Fruit fly (Drosophila melanogaster) whole organism, prepupa: ENCODE measurements around the gene Xrcc2.
A peak's percentile ranks its signal among the peaks of the same experiment; 100 is the strongest.

Experiments used
- Blimp-1 ChIP-seq: fragments of 200-800 bp; sonication (Bioruptor generic); optimal IDR thresholded peaks from 3 replicates; lab custom pipeline; 2017; ENCODE audit warnings: missing biosample characterization, missing genetic modification characterization, mild to moderate bottlenecking, moderate library complexity, missing genetic modification reagents
- CG10669 ChIP-seq: fragments of 200-800 bp; sonication (Bioruptor generic); optimal IDR thresholded peaks from 3 replicates; lab custom pipeline; 2018; ENCODE audit warnings: missing biosample characterization, mild to moderate bottlenecking, missing genetic modification characterization, moderate library complexity
- CG11294 ChIP-seq: fragments of 200-800 bp; sonication (Bioruptor generic); IDR thresholded peaks from 2 replicates; pipeline ENCODE4 v1.3.6; 2022; ENCODE audit warnings: missing biosample characterization, missing genetic modification characterization
- CG11902 ChIP-seq: fragments of 200-800 bp; sonication (Bioruptor generic); optimal IDR thresholded peaks from 3 replicates; lab custom pipeline; 2016; ENCODE audit warnings: missing biosample characterization, missing genetic modification characterization
- CG15336 ChIP-seq: fragments of 200-800 bp; sonication (Bioruptor generic); IDR thresholded peaks from 2 replicates; pipeline ENCODE4 v1.3.6; 2022; ENCODE audit warnings: missing biosample characterization, missing genetic modification characterization
- CG1621 ChIP-seq: fragments of 200-800 bp; sonication (Bioruptor generic); optimal IDR thresholded peaks from 3 replicates; lab custom pipeline; 2018; ENCODE audit warnings: missing biosample characterization, mild to moderate bottlenecking, missing genetic modification characterization
- CG3032 ChIP-seq: fragments of 200-800 bp; optimal IDR thresholded peaks from 2 replicates; lab custom pipeline; 2019; ENCODE audit warnings: missing biosample characterization, mild to moderate bottlenecking, missing genetic modification characterization, moderate library complexity
- CG34406 ChIP-seq: fragments of 200-800 bp; sonication (Bioruptor generic); optimal IDR thresholded peaks from 3 replicates; lab custom pipeline; 2016; ENCODE audit warnings: missing biosample characterization, missing genetic modification characterization
- CG3919 ChIP-seq: fragments of 200-800 bp; sonication (Bioruptor generic); optimal IDR thresholded peaks from 3 replicates; lab custom pipeline; 2016; ENCODE audit warnings: missing biosample characterization, missing genetic modification characterization
- CG6163 ChIP-seq: fragments of 200-800 bp; sonication (Bioruptor generic); IDR thresholded peaks from 3 replicates; pipeline ENCODE4 v1.3.6; 2022; ENCODE audit warnings: missing biosample characterization, missing genetic modification characterization
- CG6276 ChIP-seq: fragments of 200-800 bp; sonication (Bioruptor generic); optimal IDR thresholded peaks from 2 replicates; lab custom pipeline; 2017; ENCODE audit warnings: missing biosample characterization, mild to moderate bottlenecking, missing genetic modification characterization
- CG6808 ChIP-seq: fragments of 200-800 bp; sonication (Bioruptor generic); optimal IDR thresholded peaks from 3 replicates; lab custom pipeline; 2017; ENCODE audit warnings: missing biosample characterization, missing genetic modification characterization, mild to moderate bottlenecking, moderate library complexity, missing genetic modification reagents
- CG6854 ChIP-seq: fragments of 200-800 bp; sonication (Bioruptor generic); optimal IDR thresholded peaks from 2 replicates; lab custom pipeline; 2017; ENCODE audit warnings: missing biosample characterization, mild to moderate bottlenecking, missing genetic modification characterization
- CG8119 ChIP-seq: fragments of 200-800 bp; sonication (Bioruptor generic); IDR thresholded peaks from 3 replicates; pipeline ENCODE4 v1.3.6; 2022; ENCODE audit warnings: missing biosample characterization, missing genetic modification characterization
- CG8319 ChIP-seq: fragments of 200-800 bp; sonication (Bioruptor generic); optimal IDR thresholded peaks from 3 replicates; lab custom pipeline; 2016; ENCODE audit warnings: missing biosample characterization, missing genetic modification characterization
- CG9139 ChIP-seq: fragments of 200-800 bp; sonication (Bioruptor generic); optimal IDR thresholded peaks from 3 replicates; lab custom pipeline; 2017; ENCODE audit warnings: missing biosample characterization, mild to moderate bottlenecking, missing genetic modification characterization
- Eip78C ChIP-seq: fragments of 200-800 bp; sonication (Bioruptor generic); peaks from one replicate; lab custom pipeline; 2016; ENCODE audit warnings: missing biosample characterization, missing genetic modification characterization
- Eip93F ChIP-seq: fragments of 200-800 bp; sonication (Bioruptor generic); optimal IDR thresholded peaks from 2 replicates; lab custom pipeline; 2016; ENCODE audit warnings: missing biosample characterization, mild to moderate bottlenecking, missing genetic modification characterization
- Ets21C ChIP-seq: fragments of 200-800 bp; sonication (Bioruptor generic); optimal IDR thresholded peaks from 3 replicates; lab custom pipeline; 2016; ENCODE audit warnings: missing biosample characterization, missing genetic modification characterization
- Hr38 ChIP-seq: sonication (Bioruptor generic); optimal IDR thresholded peaks from 2 replicates; lab custom pipeline; 2016; ENCODE audit warnings: missing biosample characterization, missing genetic modification characterization
- Hr39 ChIP-seq: fragments of 200-800 bp; sonication (Bioruptor generic); optimal IDR thresholded peaks from 2 replicates; lab custom pipeline; 2016; ENCODE audit warnings: missing biosample characterization, missing genetic modification characterization
- Hr4 ChIP-seq: fragments of 200-800 bp; sonication (Bioruptor generic); optimal IDR thresholded peaks from 3 replicates; lab custom pipeline; 2016; ENCODE audit warnings: missing biosample characterization, missing genetic modification characterization
- Lpt ChIP-seq: fragments of 200-800 bp; sonication (Bioruptor generic); optimal IDR thresholded peaks from 3 replicates; lab custom pipeline; 2016; ENCODE audit warnings: missing biosample characterization, missing genetic modification characterization
- Met ChIP-seq: fragments of 200-800 bp; sonication (Bioruptor generic); optimal IDR thresholded peaks from 3 replicates; lab custom pipeline; 2016; ENCODE audit warnings: missing biosample characterization, missing genetic modification characterization
- OdsH ChIP-seq: fragments of 200-800 bp; sonication (Bioruptor generic); optimal IDR thresholded peaks from 3 replicates; lab custom pipeline; 2016; ENCODE audit warnings: missing biosample characterization, missing genetic modification characterization
- Smox ChIP-seq: fragments of 200-800 bp; sonication (Bioruptor generic); optimal IDR thresholded peaks from 3 replicates; lab custom pipeline; 2016; ENCODE audit warnings: missing biosample characterization, missing genetic modification characterization
- Sox14 ChIP-seq: fragments of 200-800 bp; sonication (Bioruptor generic); optimal IDR thresholded peaks from 3 replicates; lab custom pipeline; 2016; ENCODE audit warnings: missing biosample characterization, missing genetic modification characterization
- acj6 ChIP-seq: fragments of 200-800 bp; sonication (Bioruptor generic); optimal IDR thresholded peaks from 3 replicates; lab custom pipeline; 2016; ENCODE audit warnings: missing biosample characterization, missing genetic modification characterization
- dsx ChIP-seq: fragments of 200-800 bp; optimal IDR thresholded peaks from 3 replicates; lab custom pipeline; 2019; ENCODE audit warnings: missing biosample characterization, mild to moderate bottlenecking, missing genetic modification characterization, moderate library complexity; ENCODE audit not compliant: poor library complexity, severe bottlenecking
- esn ChIP-seq: fragments of 200-800 bp; sonication (Bioruptor generic); optimal IDR thresholded peaks from 2 replicates; lab custom pipeline; 2016; ENCODE audit warnings: missing biosample characterization, mild to moderate bottlenecking, missing genetic modification characterization, moderate library complexity
- fd59A ChIP-seq: fragments of 200-800 bp; sonication (Bioruptor generic); optimal IDR thresholded peaks from 2 replicates; lab custom pipeline; 2017; ENCODE audit warnings: missing biosample characterization, mild to moderate bottlenecking, missing genetic modification characterization, missing genetic modification reagents
- fd85E ChIP-seq: fragments of 200-800 bp; sonication (Bioruptor generic); optimal IDR thresholded peaks from 3 replicates; lab custom pipeline; 2016; ENCODE audit warnings: missing biosample characterization, missing genetic modification characterization
- fkh ChIP-seq: fragments of 200-800 bp; sonication (Bioruptor generic); optimal IDR thresholded peaks from 3 replicates; lab custom pipeline; 2017; ENCODE audit warnings: missing biosample characterization, mild to moderate bottlenecking, missing genetic modification characterization, moderate library complexity
- lz ChIP-seq: fragments of 200-800 bp; sonication (Bioruptor generic); optimal IDR thresholded peaks from 3 replicates; lab custom pipeline; 2016; ENCODE audit warnings: missing biosample characterization, missing genetic modification characterization
- net ChIP-seq: fragments of 200-800 bp; sonication (Bioruptor generic); optimal IDR thresholded peaks from 3 replicates; lab custom pipeline; 2016; ENCODE audit warnings: missing biosample characterization, missing genetic modification characterization
- pdm3 ChIP-seq: fragments of 200-800 bp; sonication (Bioruptor generic); optimal IDR thresholded peaks from 3 replicates; lab custom pipeline; 2016; ENCODE audit warnings: missing biosample characterization, missing genetic modification characterization
- salr ChIP-seq, 2 experiments: fragments of 200-800 bp; sonication (Bioruptor generic); optimal IDR thresholded peaks; 3 replicates each; lab custom pipeline; 2016 to 2018; ENCODE audit warnings: missing biosample characterization in 2 of 2, missing genetic modification characterization in 2 of 2, mild to moderate bottlenecking in 1 of 2
- spab ChIP-seq: fragments of 200-800 bp; sonication (Bioruptor generic); optimal IDR thresholded peaks from 2 replicates; lab custom pipeline; 2017; ENCODE audit warnings: missing biosample characterization, mild to moderate bottlenecking, missing genetic modification characterization, missing genetic modification reagents
- ss ChIP-seq, 2 experiments: fragments of 200-800 bp; sonication (Bioruptor generic); optimal IDR thresholded peaks; 2 replicates in 1 of 2; 3 replicates in 1 of 2; lab custom pipeline; 2017 to 2018; ENCODE audit warnings: mild to moderate bottlenecking in 2 of 2, missing biosample characterization in 2 of 2, missing genetic modification characterization in 2 of 2, moderate library complexity in 1 of 2
- svp ChIP-seq: fragments of 200-800 bp; sonication (Bioruptor generic); peaks from one replicate; lab custom pipeline; 2016; ENCODE audit warnings: missing biosample characterization, missing genetic modification characterization

Gene Xrcc2

dm6 chrX:18499679-18500187 is at the start of gene Xrcc2, which contains the start of gene Pgant7:
Gene Xrcc2, plus strand, starts transcription at chrX:18500127.
Gene Pgant7, minus strand, starts transcription at chrX:18499986.
- TF ChIP-seq CG10669 (GFP tag; lab: Kevin White, UChicago) = no peak
- no peak for TF ChIP-seq Eip93F (GFP tag; lab: Kevin White, UChicago)
- TF ChIP-seq dsx (GFP tag; lab: Kevin White, UChicago) = peak; percentile 9
- no peak for TF ChIP-seq Blimp-1 (GFP tag; lab: Kevin White, UChicago)
- TF ChIP-seq lz (GFP tag; lab: Kevin White, UChicago) = no peak
- TF ChIP-seq CG9139 = no peak
- no peak for TF ChIP-seq spab (GFP tag; lab: Kevin White, UChicago)
- TF ChIP-seq CG15336 (GFP tag; lab: Robert Waterston, UW) = no peak
- TF ChIP-seq CG8119 (GFP tag; lab: Robert Waterston, UW) = no peak
- no peak for TF ChIP-seq pdm3
- no peak for TF ChIP-seq fd59A
- TF ChIP-seq Met (GFP tag; lab: Kevin White, UChicago) = no peak
- no peak for TF ChIP-seq Lpt (GFP tag; lab: Kevin White, UChicago)
- no peak for TF ChIP-seq CG8319 (GFP tag; lab: Kevin White, UChicago)
- no peak for TF ChIP-seq CG34406 (GFP tag; lab: Kevin White, UChicago)
- no peak for TF ChIP-seq Hr4 (GFP tag; lab: Kevin White, UChicago)
- no peak for TF ChIP-seq CG6163 (GFP tag; lab: Robert Waterston, UW)
- TF ChIP-seq esn (GFP tag; lab: Kevin White, UChicago) = peak; percentile 3
- TF ChIP-seq Ets21C = no peak
- TF ChIP-seq Hr38 (GFP tag; lab: Kevin White, UChicago) = no peak
- peak; percentile 38 for TF ChIP-seq Eip78C (GFP tag; lab: Kevin White, UChicago)
- TF ChIP-seq CG3919 = no peak
- no peak for TF ChIP-seq CG11902 (GFP tag; lab: Kevin White, UChicago)
- TF ChIP-seq ss (GFP tag; optimal IDR thresholded peaks at IDR 0.05; lab: Kevin White, UChicago) = peak in 1 of 2 experiments; percentile 8
- TF ChIP-seq OdsH (GFP tag; lab: Kevin White, UChicago) = no peak
- no peak for TF ChIP-seq fkh (GFP tag; lab: Kevin White, UChicago)
- TF ChIP-seq CG6808 (GFP tag; lab: Kevin White, UChicago) = no peak
- no peak for TF ChIP-seq Hr39 (GFP tag; lab: Kevin White, UChicago)
- no peak for TF ChIP-seq fd85E (GFP tag; lab: Kevin White, UChicago)
- no peak for TF ChIP-seq salr (GFP tag; optimal IDR thresholded peaks at IDR 0.05; lab: Kevin White, UChicago)
- no peak for TF ChIP-seq CG6276 (GFP tag; lab: Kevin White, UChicago)
- no peak for TF ChIP-seq Smox
- no peak for TF ChIP-seq CG6854 (GFP tag; lab: Kevin White, UChicago)
- TF ChIP-seq acj6 (GFP tag; lab: Kevin White, UChicago) = no peak
- no peak for TF ChIP-seq CG1621 (tag; lab: Kevin White, UChicago)
- no peak for TF ChIP-seq CG11294 (GFP tag; lab: Robert Waterston, UW)
- no peak for TF ChIP-seq CG3032
- no peak for TF ChIP-seq net (GFP tag; lab: Kevin White, UChicago)
- peak; percentile 88 for TF ChIP-seq Sox14 (GFP tag; lab: Kevin White, UChicago)

- TF ChIP-seq CG6276 (GFP tag; lab: Kevin White, UChicago) = no peak
- TF ChIP-seq svp (GFP tag; lab: Kevin White, UChicago) = peak; percentile 44
- TF ChIP-seq acj6 (GFP tag; lab: Kevin White, UChicago) = no peak
- no peak for TF ChIP-seq CG15336 (GFP tag; lab: Robert Waterston, UW)
These were observed 47.2 kb upstream of the Xrcc2 start for dm6 chrX:18452717-18453116.
